Fruit fly (Drosophila melanogaster) whole organism, pupa: ENCODE results near the gene CG8319.

Experiments used
- CG10348 ChIP-seq: fragments of 200-800 bp; sonication (Bioruptor generic); IDR thresholded peaks from 2 replicates; pipeline ENCODE4 v1.3.6; 2022; ENCODE audit warnings: missing biosample characterization, missing genetic modification characterization
- CG12605 ChIP-seq: fragments of 200-800 bp; sonication (Bioruptor generic); IDR thresholded peaks from 2 replicates; pipeline ENCODE4 v1.3.6; 2022; ENCODE audit warnings: missing biosample characterization, missing genetic modification characterization
- CG13204 ChIP-seq: fragments of 200-800 bp; sonication (Bioruptor generic); optimal IDR thresholded peaks from 2 replicates; lab custom pipeline; 2018; ENCODE audit warnings: missing biosample characterization, mild to moderate bottlenecking, missing genetic modification characterization, moderate library complexity
- CG14655 ChIP-seq: fragments of 200-800 bp; sonication (Bioruptor generic); optimal IDR thresholded peaks from 3 replicates; lab custom pipeline; 2017; ENCODE audit warnings: mild to moderate bottlenecking, missing biosample characterization, missing genetic modification reagents, missing genetic modification characterization
- CG15710 ChIP-seq: fragments of 200-800 bp; sonication (Bioruptor generic); optimal IDR thresholded peaks from 2 replicates; lab custom pipeline; 2018; ENCODE audit warnings: missing biosample characterization, mild to moderate bottlenecking, missing genetic modification characterization, moderate library complexity
- CG17806 ChIP-seq: fragments of 200-800 bp; sonication (Bioruptor generic); optimal IDR thresholded peaks from 2 replicates; lab custom pipeline; 2018; ENCODE audit warnings: missing biosample characterization, mild to moderate bottlenecking, missing genetic modification characterization, moderate library complexity
- CG32121 ChIP-seq: fragments of 200-800 bp; sonication (Bioruptor generic); IDR thresholded peaks from 2 replicates; pipeline ENCODE4 v1.3.6; 2022; ENCODE audit warnings: missing biosample characterization, missing genetic modification characterization
- CG34367 ChIP-seq: fragments of 200-800 bp; sonication (Bioruptor generic); optimal IDR thresholded peaks from 2 replicates; lab custom pipeline; 2018; ENCODE audit warnings: missing biosample characterization, mild to moderate bottlenecking, missing genetic modification characterization
- CG4496 ChIP-seq: fragments of 200-800 bp; sonication (Bioruptor generic); IDR thresholded peaks from 3 replicates; pipeline ENCODE4 v1.3.6; 2022; ENCODE audit warnings: missing biosample characterization, missing genetic modification characterization
- CG8159 ChIP-seq: fragments of 200-800 bp; sonication (Bioruptor generic); optimal IDR thresholded peaks from 3 replicates; lab custom pipeline; 2018; ENCODE audit warnings: missing biosample characterization, mild to moderate bottlenecking, missing genetic modification characterization, moderate library complexity
- CG8301 ChIP-seq: fragments of 200-800 bp; sonication (Bioruptor generic); optimal IDR thresholded peaks from 2 replicates; lab custom pipeline; 2018; ENCODE audit warnings: missing biosample characterization, mild to moderate bottlenecking, missing genetic modification characterization
- CG9948 ChIP-seq: fragments of 200-800 bp; sonication (Bioruptor generic); optimal IDR thresholded peaks from 2 replicates; lab custom pipeline; 2018; ENCODE audit warnings: missing biosample characterization, mild to moderate bottlenecking, missing genetic modification characterization, moderate library complexity
- D1 ChIP-seq: fragments of 200-800 bp; sonication (Bioruptor generic); optimal IDR thresholded peaks from 2 replicates; lab custom pipeline; 2018; ENCODE audit warnings: missing biosample characterization, mild to moderate bottlenecking, missing genetic modification characterization, moderate library complexity
- EcR ChIP-seq: fragments of 200-800 bp; sonication (Bioruptor generic); optimal IDR thresholded peaks from 3 replicates; lab custom pipeline; 2019; ENCODE audit warnings: missing biosample characterization, missing genetic modification characterization, mild to moderate bottlenecking, moderate library complexity, missing genetic modification reagents
- Ets98B ChIP-seq: fragments of 200-800 bp; sonication (Bioruptor generic); IDR thresholded peaks from 2 replicates; pipeline ENCODE4 v1.3.6; 2022; ENCODE audit warnings: missing biosample characterization, missing genetic modification characterization
- Pif1A ChIP-seq: fragments of 200-800 bp; sonication (Bioruptor generic); optimal IDR thresholded peaks from 3 replicates; lab custom pipeline; 2016; ENCODE audit warnings: missing biosample characterization, missing genetic modification characterization
- Pif1B ChIP-seq: fragments of 200-800 bp; sonication (Bioruptor generic); optimal IDR thresholded peaks from 3 replicates; lab custom pipeline; 2016; ENCODE audit warnings: missing biosample characterization, missing genetic modification characterization
- Snoo ChIP-seq: fragments of 200-800 bp; sonication (Bioruptor generic); optimal IDR thresholded peaks from 3 replicates; lab custom pipeline; 2017; ENCODE audit warnings: missing biosample characterization, mild to moderate bottlenecking, missing genetic modification characterization, inconsistent platforms
- fd96Ca ChIP-seq: fragments of 200-800 bp; sonication (Bioruptor generic); IDR thresholded peaks from 3 replicates; pipeline ENCODE4 v1.3.6; 2022; ENCODE audit warnings: missing biosample characterization, missing genetic modification characterization
- gl ChIP-seq: fragments of 200-800 bp; sonication (Bioruptor generic); optimal IDR thresholded peaks from 2 replicates; lab custom pipeline; 2018; ENCODE audit warnings: missing biosample characterization, mild to moderate bottlenecking, missing genetic modification characterization
- rn ChIP-seq: fragments of 200-800 bp; sonication (Bioruptor generic); IDR thresholded peaks from 2 replicates; pipeline ENCODE4 v1.3.6; 2022; ENCODE audit warnings: missing biosample characterization, missing genetic modification characterization

The CG8319 gene

DNA sequence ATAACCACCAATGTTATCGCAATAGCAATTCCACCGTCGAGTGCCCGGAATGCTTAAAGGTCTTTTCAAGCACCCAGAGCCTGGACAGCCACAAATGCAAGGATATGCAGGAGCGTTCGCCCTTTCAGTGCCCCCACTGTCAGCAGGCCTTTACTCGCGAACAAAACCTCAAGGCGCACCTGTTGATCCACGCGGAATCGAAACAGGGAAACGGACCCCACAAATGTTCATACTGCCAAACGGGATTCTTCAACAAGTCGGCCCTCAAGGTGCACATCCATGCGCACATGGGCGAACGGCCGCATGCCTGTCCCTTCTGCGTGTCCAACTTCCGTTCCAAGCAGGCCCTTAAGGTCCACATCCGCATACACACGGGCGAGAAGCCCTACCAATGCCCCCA lies 915 bp downstream of the CG8319 start:
- TF ChIP-seq D1 (no peak), CG13204 (GFP tag; lab: Kevin White, UChicago) (no peak), Ets98B (GFP tag; lab: Robert Waterston, UW) (no peak), Pif1B (GFP tag; lab: Kevin White, UChicago) (no peak), CG10348 (GFP tag; lab: Robert Waterston, UW) (no peak), CG32121 (GFP tag; lab: Robert Waterston, UW) (no peak), Pif1A (no peak), CG34367 (tag; lab: Kevin White, UChicago) (no peak), CG9948 (tag; lab: Kevin White, UChicago) (no peak), CG14655 (GFP tag; lab: Kevin White, UChicago) (no peak), CG8301 (tag; lab: Kevin White, UChicago) (no peak), fd96Ca (no peak), CG17806 (tag; lab: Kevin White, UChicago) (no peak), CG4496 (no peak), gl (tag; lab: Kevin White, UChicago) (no peak), CG15710 (tag; lab: Kevin White, UChicago) (no peak), Snoo (no peak)

DNA sequence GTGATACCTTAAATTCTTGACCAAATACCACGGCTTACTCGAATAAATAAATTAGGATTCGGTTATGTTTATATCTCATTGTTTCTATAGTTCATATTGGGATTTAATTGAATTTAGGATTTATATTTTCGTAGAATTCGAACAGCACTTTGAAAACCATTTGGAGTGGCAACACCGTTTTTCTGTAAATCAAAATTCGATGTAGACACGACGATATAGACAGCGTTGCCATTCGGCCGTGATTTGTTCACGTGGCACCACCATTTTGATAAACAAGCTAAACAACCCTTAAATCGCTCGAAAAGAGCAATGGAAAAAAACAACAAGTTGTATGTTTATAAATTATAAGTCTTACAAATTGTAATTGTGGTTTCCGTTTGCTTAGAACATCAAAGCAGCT lies 1.5 kb downstream of the CG8319 start:
- no peak for TF ChIP-seq CG8301 (tag; lab: Kevin White, UChicago)
- TF ChIP-seq CG13204 (GFP tag; lab: Kevin White, UChicago): no peak
- no peak for TF ChIP-seq CG14655 (GFP tag; lab: Kevin White, UChicago)
- TF ChIP-seq CG34367 (tag; lab: Kevin White, UChicago): no peak
- no peak for TF ChIP-seq CG32121 (GFP tag; lab: Robert Waterston, UW)
- no peak for TF ChIP-seq CG8159 (tag; lab: Kevin White, UChicago)
- TF ChIP-seq Ets98B (GFP tag; lab: Robert Waterston, UW): no peak
- no peak for TF ChIP-seq rn (GFP tag; lab: Robert Waterston, UW)
- no peak for TF ChIP-seq CG17806 (tag; lab: Kevin White, UChicago)
- no peak for TF ChIP-seq CG4496
- TF ChIP-seq Pif1B (GFP tag; lab: Kevin White, UChicago): no peak
- no peak for TF ChIP-seq fd96Ca
- TF ChIP-seq gl (tag; lab: Kevin White, UChicago): no peak
- no peak for TF ChIP-seq CG12605 (GFP tag; lab: Robert Waterston, UW)
- TF ChIP-seq D1: no peak
- no peak for TF ChIP-seq CG15710 (tag; lab: Kevin White, UChicago)
- TF ChIP-seq EcR: no peak
- TF ChIP-seq Pif1A: no peak
- no peak for TF ChIP-seq CG10348 (GFP tag; lab: Robert Waterston, UW)
- TF ChIP-seq CG9948 (tag; lab: Kevin White, UChicago): no peak

DNA sequence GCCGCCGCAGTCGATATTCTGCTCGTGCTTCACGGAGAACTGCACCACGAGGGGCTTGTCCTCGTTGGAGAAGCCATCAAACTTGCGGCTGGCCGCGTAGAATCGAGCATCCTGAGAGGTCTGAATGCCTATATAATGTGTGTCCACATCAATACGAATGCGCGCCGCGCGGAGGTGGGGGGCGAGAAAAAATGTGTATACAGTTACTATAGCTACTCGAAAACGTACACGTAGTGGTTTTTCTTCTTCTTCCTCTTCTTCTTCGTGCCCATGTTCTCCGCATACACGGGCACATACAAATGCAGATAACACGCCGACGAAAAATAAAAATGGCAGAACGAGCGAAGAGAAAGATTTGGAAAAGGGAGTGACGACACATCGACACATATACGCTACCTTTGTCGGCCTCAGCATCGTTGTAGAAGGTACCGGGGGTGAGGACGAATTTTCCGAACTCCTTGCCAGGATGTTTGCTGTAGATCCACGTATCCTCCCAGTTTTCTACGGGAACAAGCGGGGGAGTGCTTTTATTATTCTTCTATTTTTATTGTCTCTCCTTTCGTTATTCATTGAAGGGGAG lies 3.0 kb downstream of the CG8319 start:
- TF ChIP-seq EcR (peak; percentile 30), fd96Ca (no peak)
- TF ChIP-seq, all 21 proteins: peak for 1

DNA sequence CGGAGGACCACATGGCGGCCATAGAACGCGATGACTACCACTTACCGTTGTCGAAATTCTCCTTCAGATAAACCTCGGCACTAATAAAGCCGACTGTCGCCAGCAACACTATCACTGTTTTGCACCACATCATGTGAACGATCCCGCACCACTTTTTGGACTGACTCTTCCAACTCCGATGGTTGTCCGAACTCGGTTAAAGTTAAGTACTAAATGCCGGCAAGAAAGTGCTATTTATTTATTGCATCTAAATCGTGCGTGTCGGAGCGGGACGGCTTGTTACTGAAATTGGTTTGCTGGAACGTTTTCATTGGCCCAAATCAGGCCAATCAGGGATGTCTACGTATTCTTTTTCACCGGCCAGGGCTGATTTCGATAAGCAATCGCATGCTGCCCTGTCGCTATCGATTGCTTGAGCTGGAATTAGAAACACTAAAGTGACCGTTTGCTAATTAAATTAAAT lies 3.5 kb downstream of the CG8319 start, which contains the start of gene Calr:
Gene Calr (minus strand): TSS at position 219 of the 463 bp plus-strand sequence.
- no peak for TF ChIP-seq CG8301 (tag; lab: Kevin White, UChicago)
- peak; percentile 30 for TF ChIP-seq Snoo
- TF ChIP-seq gl (tag; lab: Kevin White, UChicago): peak; percentile 27
- TF ChIP-seq Pif1A: no peak
- peak; percentile 35 for TF ChIP-seq CG34367 (tag; lab: Kevin White, UChicago)
- TF ChIP-seq CG15710 (tag; lab: Kevin White, UChicago): peak; percentile 8

dm6 chr3R:9631564-9631963 lies 4.4 kb downstream of the CG8319 start, which contains the start of gene SpdS:
Gene SpdS (plus strand): TSS chr3R:9631641.
- TF ChIP-seq rn (GFP tag; lab: Robert Waterston, UW): no peak
- TF ChIP-seq Pif1B (GFP tag; lab: Kevin White, UChicago): no peak
- no peak for TF ChIP-seq CG8159 (tag; lab: Kevin White, UChicago)
- TF ChIP-seq CG10348 (GFP tag; lab: Robert Waterston, UW): no peak
- no peak for TF ChIP-seq CG14655 (GFP tag; lab: Kevin White, UChicago)
- no peak for TF ChIP-seq CG32121 (GFP tag; lab: Robert Waterston, UW)
- no peak for TF ChIP-seq gl (tag; lab: Kevin White, UChicago)
- TF ChIP-seq Pif1A: no peak
- no peak for TF ChIP-seq CG4496
- TF ChIP-seq Ets98B (GFP tag; lab: Robert Waterston, UW): no peak
- no peak for TF ChIP-seq fd96Ca
- TF ChIP-seq CG12605 (GFP tag; lab: Robert Waterston, UW): no peak
- TF ChIP-seq CG17806 (tag; lab: Kevin White, UChicago): no peak
- TF ChIP-seq EcR: no peak
- no peak for TF ChIP-seq CG15710 (tag; lab: Kevin White, UChicago)
- no peak for TF ChIP-seq CG9948 (tag; lab: Kevin White, UChicago)
- no peak for TF ChIP-seq D1
- TF ChIP-seq CG8301 (tag; lab: Kevin White, UChicago): no peak
- TF ChIP-seq, all 21 proteins: peak for 0
